Worm (Caenorhabditis elegans): Measurements from ENCODE around the gene cyl-1.

DNA sequence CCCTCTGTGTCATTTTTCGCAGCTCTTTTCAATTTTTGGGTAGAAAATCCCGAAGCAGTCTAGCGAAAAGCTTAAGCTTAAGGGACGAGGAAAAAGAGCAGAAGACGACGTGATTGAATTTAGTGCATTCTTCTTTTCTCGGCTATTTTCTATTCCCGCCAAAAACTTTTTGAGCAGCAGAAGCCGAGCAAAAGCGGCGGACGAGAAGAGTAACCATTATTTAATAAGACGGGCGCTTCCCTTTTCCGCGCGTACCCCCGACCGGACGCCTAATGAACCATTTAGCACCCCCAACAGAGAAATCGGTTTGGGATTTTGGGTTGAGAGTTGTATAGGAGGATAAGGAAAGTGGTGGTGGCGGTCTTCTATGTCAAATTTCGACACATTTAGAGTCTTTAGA lies 39.9 kb downstream of the cyl-1 start:
- no peak for TF ChIP-seq egl-5 (tag; optimal IDR thresholded peaks at IDR 0.05)
- TF ChIP-seq ztf-11 (tag; optimal IDR thresholded peaks at IDR 0.05), result no peak
- TF ChIP-seq snpc-4 (tag; optimal IDR thresholded peaks at IDR 0.05), result no peak
- TF ChIP-seq nhr-28 (tag; optimal IDR thresholded peaks at IDR 0.05), result no peak
- no peak for TF ChIP-seq ZK546.5 (tag; optimal IDR thresholded peaks at IDR 0.05)
- TF ChIP-seq nhr-237 (tag; optimal IDR thresholded peaks at IDR 0.05), result no peak
- TF ChIP-seq fkh-10 (GFP tag; optimal IDR thresholded peaks at IDR 0.05), result peak; percentile 81
- TF ChIP-seq lin-39 (tag; optimal IDR thresholded peaks at IDR 0.05), result no peak
- TF ChIP-seq pha-4 (tag; optimal IDR thresholded peaks at IDR 0.05), result no peak
- TF ChIP-seq aly-2 (tag; optimal IDR thresholded peaks at IDR 0.05), result no peak

All from whole organism, L3 larva.